Fruit fly (Drosophila melanogaster): ENCODE data around the gene CG10359.
A peak's percentile ranks its signal among the peaks of the same experiment; 100 is the strongest.

The CG10359 gene

DNA sequence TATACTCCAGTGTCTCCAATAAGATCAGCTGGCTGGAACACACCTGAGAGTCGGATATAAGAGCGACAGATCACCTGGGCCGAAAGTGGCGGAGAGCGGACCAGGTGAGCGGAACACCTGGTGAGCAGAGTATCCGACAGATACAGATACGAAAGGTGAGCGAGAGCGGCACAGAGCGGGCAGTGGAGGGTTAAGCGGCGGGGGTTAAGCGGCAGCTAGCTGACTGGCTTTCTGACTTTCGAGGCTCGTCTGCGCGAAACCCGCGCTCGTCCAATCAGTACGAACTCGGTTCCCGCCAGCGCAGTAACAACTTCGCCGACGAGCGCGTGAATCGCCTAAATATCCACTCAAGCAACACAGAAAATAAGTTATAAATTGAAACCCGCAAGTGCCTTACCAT, 14.1 kb downstream of the CG10359 start, which contains the start of gene dar1 (continued):
- TF ChIP-seq CG3281 (GFP tag; optimal IDR thresholded peaks at IDR 0.05) = no peak
- no peak for TF ChIP-seq CG18764 (GFP tag; optimal IDR thresholded peaks at IDR 0.05)
- peak; percentile 9; the same call in 1 of the 2 replicates for TF ChIP-seq CG14014 (GFP tag; IDR thresholded peaks at IDR 0.05)
- 0 out of 3 replicates have a peak, but pooled peaks have one; percentile 18 for TF ChIP-seq Doc3 (GFP tag; IDR thresholded peaks at IDR 0.05; ENCODE audit: partially characterized antibody)
- peak; percentile 80 for TF ChIP-seq Deaf1 (tag; optimal IDR thresholded peaks at IDR 0.05)
- TF ChIP-seq crp (GFP tag; optimal IDR thresholded peaks at IDR 0.05) = peak in 1 of 2 experiments; percentile 42
- TF ChIP-seq fd102C (GFP tag; optimal IDR thresholded peaks at IDR 0.05) = no peak
- TF ChIP-seq crol (GFP tag; IDR thresholded peaks at IDR 0.05) = peak; percentile 96
- TF ChIP-seq Dll (GFP tag; IDR thresholded peaks at IDR 0.05; ENCODE audit: partially characterized antibody) = peak; percentile 38; the same call in 1 of the 4 replicates
- no peak for TF ChIP-seq Ets97D (GFP tag; optimal IDR thresholded peaks at IDR 0.05)
- peak; percentile 54; the same call in 1 of the 3 replicates for TF ChIP-seq CG6175 (GFP tag; IDR thresholded peaks at IDR 0.05)
- TF ChIP-seq CTCF (GFP tag; optimal IDR thresholded peaks at IDR 0.05) = peak; percentile 6
- TF ChIP-seq oc (tag; optimal IDR thresholded peaks at IDR 0.05) = peak; percentile 10
- peak; percentile 42; the same call in 1 of the 2 replicates for TF ChIP-seq Drgx (GFP tag; IDR thresholded peaks at IDR 0.05)
- TF ChIP-seq zen2 (GFP tag; IDR thresholded peaks at IDR 0.05; ENCODE audit: partially characterized antibody) = peak; percentile 72
- peak; percentile 41; the same call in 1 of the 2 replicates for TF ChIP-seq CG42726 (GFP tag; IDR thresholded peaks at IDR 0.05; ENCODE audit: partially characterized antibody)
- peak; percentile 33 for TF ChIP-seq nom (GFP tag; optimal IDR thresholded peaks at IDR 0.05)
- peak; percentile 55 for TF ChIP-seq jing (GFP tag; optimal IDR thresholded peaks at IDR 0.05)
- 0 out of 2 replicates have a peak, but pooled peaks have one; percentile 9 for TF ChIP-seq seq (GFP tag; IDR thresholded peaks at IDR 0.05)
- no peak for TF ChIP-seq Taf1 (GFP tag; IDR thresholded peaks at IDR 0.05)
- 0 out of 2 replicates have a peak, but pooled peaks have one; percentile 40 for TF ChIP-seq sim (GFP tag; IDR thresholded peaks at IDR 0.05)
- TF ChIP-seq z (GFP tag; IDR thresholded peaks at IDR 0.05) = 0 out of 3 replicates have a peak, but pooled peaks have one; percentile 32
- TF ChIP-seq sob (GFP tag; IDR thresholded peaks at IDR 0.05) = peak; percentile 35; the same call in 1 of the 2 replicates
- 0 out of 3 replicates have a peak, but pooled peaks have one; percentile 29 for TF ChIP-seq dysf (GFP tag; IDR thresholded peaks at IDR 0.05)
- TF ChIP-seq Trl (optimal IDR thresholded peaks at IDR 0.05) = peak; percentile 81 to 93
- peak; percentile 8 for TF ChIP-seq Trl (GFP tag; optimal IDR thresholded peaks at IDR 0.05)
- no peak for TF ChIP-seq MBD-R2 (GFP tag; IDR thresholded peaks at IDR 0.05)
- 0 out of 3 replicates have a peak, but pooled peaks have one; percentile 35 for TF ChIP-seq so (GFP tag; IDR thresholded peaks at IDR 0.05)
- peak; percentile 43 for TF ChIP-seq bbx (GFP tag; IDR thresholded peaks at IDR 0.05; ENCODE audit: partially characterized antibody)
- TF ChIP-seq CG14441 (GFP tag; IDR thresholded peaks at IDR 0.05) = 0 out of 2 replicates have a peak, but pooled peaks have one; percentile 10
- TF ChIP-seq pnt (GFP tag; optimal IDR thresholded peaks at IDR 0.05) = no peak
- TF ChIP-seq CG34224 (GFP tag; IDR thresholded peaks at IDR 0.05; ENCODE audit: partially characterized antibody) = peak; percentile 73
- peak; percentile 27; the same call in 1 of the 2 replicates for TF ChIP-seq unc-4 (GFP tag; IDR thresholded peaks at IDR 0.05; ENCODE audit: partially characterized antibody)
- peak; percentile 40; the same call in 1 of the 3 replicates for TF ChIP-seq CG6791 (GFP tag; IDR thresholded peaks at IDR 0.05; ENCODE audit: partially characterized antibody)
- TF ChIP-seq tll (GFP tag; optimal IDR thresholded peaks at IDR 0.05) = peak in 1 of 2 experiments; percentile 80
- peak; percentile 37 for TF ChIP-seq Elba2 (GFP tag; optimal IDR thresholded peaks at IDR 0.05)
- TF ChIP-seq CG5180 (GFP tag; optimal IDR thresholded peaks at IDR 0.05) = no peak
- TF ChIP-seq sr (GFP tag; IDR thresholded peaks at IDR 0.05) = peak; percentile 54; the same call in 2 of the 3 replicates
- peak; percentile 44; the same call in 1 of the 3 replicates for TF ChIP-seq ci (GFP tag; IDR thresholded peaks at IDR 0.05)
- TF ChIP-seq insv (GFP tag; optimal IDR thresholded peaks at IDR 0.05) = peak in 1 of 2 experiments; percentile 88
- 0 out of 3 replicates have a peak, but pooled peaks have one; percentile 21 for TF ChIP-seq vnd (GFP tag; IDR thresholded peaks at IDR 0.05; ENCODE audit: partially characterized antibody)
- peak; percentile 49; the same call in 1 of the 2 replicates for TF ChIP-seq vvl (GFP tag; IDR thresholded peaks at IDR 0.05)
- no peak for TF ChIP-seq CG16779 (GFP tag; IDR thresholded peaks at IDR 0.05)
